Worm (Caenorhabditis elegans): ENCODE results near the gene tmed-1.

tmed-1 gene

ce11 chrIV:12078112-12078812 lies at the start of gene tmed-1:
TSS of gene tmed-1 (minus strand) at chrIV:12078162.
- TF ChIP-seq unc-62 (GFP tag; optimal IDR thresholded peaks at IDR 0.05), result no peak

ce11 chrIV:12126740-12127472 lies 48.9 kb upstream of the tmed-1 start:
- TF ChIP-seq unc-62 (GFP tag; optimal IDR thresholded peaks at IDR 0.05), result no peak

- no peak for TF ChIP-seq unc-62 (GFP tag; optimal IDR thresholded peaks at IDR 0.05)
Measured at ce11 chrIV:12124314-12125084, 46.5 kb upstream of the tmed-1 start, which contains the start of gene dhhc-6. TSS of gene dhhc-6 (plus strand) at chrIV:12124952.

- TF ChIP-seq unc-62 (GFP tag; optimal IDR thresholded peaks at IDR 0.05), result no peak
Measured at ce11 chrIV:12122874-12123664, 45.1 kb upstream of the tmed-1 start, which contains the start of gene aly-3. TSS of gene aly-3 (plus strand) at chrIV:12123282.

- TF ChIP-seq unc-62 (GFP tag; optimal IDR thresholded peaks at IDR 0.05), result no peak
Measured at ce11 chrIV:12121076-12121475, 43.1 kb upstream of the tmed-1 start, which contains the start of the genes ddb-1 and M18.6. TSS of gene ddb-1 (minus strand) at chrIV:12121165. TSS of gene M18.6 (plus strand) at chrIV:12121310.

- TF ChIP-seq unc-62 (GFP tag; optimal IDR thresholded peaks at IDR 0.05), result no peak
Measured at ce11 chrIV:12120536-12120935, 42.6 kb upstream of the tmed-1 start.

- TF ChIP-seq unc-62 (GFP tag; optimal IDR thresholded peaks at IDR 0.05), result no peak
Measured at ce11 chrIV:12114498-12114897, 36.5 kb upstream of the tmed-1 start.

ce11 chrIV:12113056-12113455 lies 35.1 kb upstream of the tmed-1 start:
- TF ChIP-seq unc-62 (GFP tag; optimal IDR thresholded peaks at IDR 0.05), result no peak

- no peak for TF ChIP-seq unc-62 (GFP tag; optimal IDR thresholded peaks at IDR 0.05)
Measured at ce11 chrIV:12111477-12111876, 33.5 kb upstream of the tmed-1 start, which contains the start of gene dlc-2. TSS of gene dlc-2 (minus strand) at chrIV:12111577.

- TF ChIP-seq unc-62 (GFP tag; optimal IDR thresholded peaks at IDR 0.05), result no peak
Measured at ce11 chrIV:12110339-12110738, 32.4 kb upstream of the tmed-1 start, which contains the start of gene col-129. TSS of gene col-129 (minus strand) at chrIV:12110439.

ce11 chrIV:12109743-12110142 lies 31.8 kb upstream of the tmed-1 start:
- no peak for TF ChIP-seq unc-62 (GFP tag; optimal IDR thresholded peaks at IDR 0.05)

- no peak for TF ChIP-seq unc-62 (GFP tag; optimal IDR thresholded peaks at IDR 0.05)
Measured at ce11 chrIV:12108984-12109657, 31.2 kb upstream of the tmed-1 start.

ce11 chrIV:12105558-12105957 lies 27.6 kb upstream of the tmed-1 start, which contains the start of gene M18.3:
TSS of gene M18.3 (plus strand) at chrIV:12105858.
- TF ChIP-seq unc-62 (GFP tag; optimal IDR thresholded peaks at IDR 0.05), result no peak

ce11 chrIV:12096479-12096878 lies 18.5 kb upstream of the tmed-1 start, which contains the start of gene mon-2:
TSS of gene mon-2 (plus strand) at chrIV:12096779.
- TF ChIP-seq unc-62 (GFP tag; optimal IDR thresholded peaks at IDR 0.05), result no peak
